Fruit fly (Drosophila melanogaster): ENCODE data around the gene CG7655.

CG7655 gene

dm6 chr3R:17686875-17687274 is 4.4 kb downstream of the CG7655 start, which contains the start of gene CG31249 (continued):
- TF ChIP-seq mld (GFP tag; IDR thresholded peaks at IDR 0.05; ENCODE audit: partially characterized antibody) (no peak), cwo (GFP tag; optimal IDR thresholded peaks at IDR 0.05) (no peak), Hmx (GFP tag; optimal IDR thresholded peaks at IDR 0.05) (no peak), Aef1 (GFP tag; IDR thresholded peaks at IDR 0.05) (no peak), NfI (GFP tag; optimal IDR thresholded peaks at IDR 0.05) (no peak), Dref (GFP tag; IDR thresholded peaks at IDR 0.05) (peak; percentile 77), CG9215 (GFP tag; IDR thresholded peaks at IDR 0.05) (no peak), CG2199 (GFP tag; IDR thresholded peaks at IDR 0.05) (no peak), nmo (GFP tag; optimal IDR thresholded peaks at IDR 0.05) (no peak), jing (GFP tag; optimal IDR thresholded peaks at IDR 0.05) (no peak), CG15073 (GFP tag; optimal IDR thresholded peaks at IDR 0.05) (no peak), CG7372 (GFP tag; IDR thresholded peaks at IDR 0.05) (no peak), pho (GFP tag; optimal IDR thresholded peaks at IDR 0.05) (no peak), CG10321 (GFP tag; IDR thresholded peaks at IDR 0.05) (no peak), CG18476 (GFP tag; optimal IDR thresholded peaks at IDR 0.05) (no peak), CG7745 (tag; optimal IDR thresholded peaks at IDR 0.05) (no peak), Kr (GFP tag; optimal IDR thresholded peaks at IDR 0.05) (no peak), CG15601 (tag; optimal IDR thresholded peaks at IDR 0.05) (no peak), twi (tag; optimal IDR thresholded peaks at IDR 0.05) (no peak), odd (GFP tag; optimal IDR thresholded peaks at IDR 0.05) (no peak), CG14441 (GFP tag; IDR thresholded peaks at IDR 0.05) (no peak), CG2202 (tag; optimal IDR thresholded peaks at IDR 0.05) (no peak), Ptx1 (GFP tag; IDR thresholded peaks at IDR 0.05) (no peak), lab (GFP tag; optimal IDR thresholded peaks at IDR 0.05) (no peak), bsh (GFP tag; optimal IDR thresholded peaks at IDR 0.05) (no peak), chn (GFP tag; optimal IDR thresholded peaks at IDR 0.05) (no peak), mirr (GFP tag; optimal IDR thresholded peaks at IDR 0.05) (no peak), Hr51 (GFP tag; optimal IDR thresholded peaks at IDR 0.05) (no peak), tap (tag; optimal IDR thresholded peaks at IDR 0.05) (no peak), ato (GFP tag; IDR thresholded peaks at IDR 0.05; ENCODE audit: partially characterized antibody) (peak; percentile 69; the same call in 1 of the 2 replicates), CG8478 (optimal IDR thresholded peaks at IDR 0.05) (no peak), Ets97D (GFP tag; optimal IDR thresholded peaks at IDR 0.05) (peak; percentile 9), CG14710 (tag; optimal IDR thresholded peaks at IDR 0.05) (peak; percentile 18), HmgD (GFP tag; optimal IDR thresholded peaks at IDR 0.05) (no peak), C15 (GFP tag; IDR thresholded peaks at IDR 0.05) (no peak), emc (GFP tag; optimal IDR thresholded peaks at IDR 0.05) (no peak), hkb (optimal IDR thresholded peaks at IDR 0.05) (no peak), hkb (GFP tag; IDR thresholded peaks at IDR 0.05) (no peak), CG8944 (GFP tag; optimal IDR thresholded peaks at IDR 0.05) (no peak), schlank (tag; optimal IDR thresholded peaks at IDR 0.05) (no peak), chinmo (GFP tag; IDR thresholded peaks at IDR 0.05; ENCODE audit: partially characterized antibody) (no peak), Doc3 (GFP tag; IDR thresholded peaks at IDR 0.05; ENCODE audit: partially characterized antibody) (peak; percentile 79), CG13296 (GFP tag; optimal IDR thresholded peaks at IDR 0.05) (no peak), CG8290 (GFP tag; optimal IDR thresholded peaks at IDR 0.05) (peak; percentile 13), CG8290 (tag; optimal IDR thresholded peaks at IDR 0.05) (no peak), Dip3 (GFP tag; optimal IDR thresholded peaks at IDR 0.05) (no peak), pita (GFP tag; optimal IDR thresholded peaks at IDR 0.05) (no peak), ssp (GFP tag; IDR thresholded peaks at IDR 0.05) (no peak), HHEX (GFP tag; optimal IDR thresholded peaks at IDR 0.05) (no peak), CG10979 (tag; optimal IDR thresholded peaks at IDR 0.05) (no peak), B-H1 (GFP tag; IDR thresholded peaks at IDR 0.05) (no peak), bcd (GFP tag; optimal IDR thresholded peaks at IDR 0.05) (no peak), gce (GFP tag; IDR thresholded peaks at IDR 0.05) (no peak)
